Worm (Caenorhabditis elegans): ENCODE results near the gene F41E7.7.

ce11 chrX:10340044-10340443, 32.4 kb downstream of the F41E7.7 start:
- no peak for TF ChIP-seq him-1 (tag; optimal IDR thresholded peaks at IDR 0.05)
- TF ChIP-seq dao-5 (tag; optimal IDR thresholded peaks at IDR 0.05): no peak
- TF ChIP-seq W03F9.2 (tag; optimal IDR thresholded peaks at IDR 0.05): no peak

Measured in whole organism, L4/young adult.